Worm (Caenorhabditis elegans) whole organism, L2 larva: ENCODE measurements around the gene C53B7.3.

Source experiments
- C34F6.9 ChIP-seq: fragments of 150-350 bp; optimal IDR thresholded peaks from 2 replicates; lab custom pipeline; 2014; ENCODE audit warnings: missing biosample characterization, missing genetic modification characterization
- F13H6.1 ChIP-seq: sonication (generic microtip); optimal IDR thresholded peaks from 2 replicates; lab custom pipeline; 2016; ENCODE audit warnings: missing genetic modification characterization, missing compliant biosample characterization
- Y55F3AM.14 ChIP-seq: fragments of 200-800 bp; sonication (Bioruptor generic); optimal IDR thresholded peaks from 2 replicates; lab custom pipeline; 2018; ENCODE audit warnings: mild to moderate bottlenecking, missing genetic modification characterization, missing compliant biosample characterization
- ZK546.5 ChIP-seq: sonication (generic microtip); optimal IDR thresholded peaks from 2 replicates; lab custom pipeline; 2017; ENCODE audit warnings: missing biosample characterization, missing genetic modification characterization
- alr-1 ChIP-seq: fragments of 150-350 bp; optimal IDR thresholded peaks from 2 replicates; lab custom pipeline; 2014; ENCODE audit warnings: missing biosample characterization, missing genetic modification characterization
- aly-2 ChIP-seq: fragments of 150-350 bp; optimal IDR thresholded peaks from 2 replicates; lab custom pipeline; 2014; ENCODE audit warnings: missing biosample characterization, missing genetic modification characterization
- ama-1 ChIP-seq: fragments of 150-350 bp; optimal IDR thresholded peaks from 2 replicates; lab custom pipeline; 2018; ENCODE audit warnings: inconsistent platforms
- blmp-1 ChIP-seq: sonication (generic microtip); optimal IDR thresholded peaks from 2 replicates; lab custom pipeline; 2017; ENCODE audit warnings: missing genetic modification characterization, mild to moderate bottlenecking, missing compliant biosample characterization, antibody characterized with exemption, moderate library complexity; ENCODE audit not compliant: insufficient read depth
- ceh-16 ChIP-seq: fragments of 150-350 bp; optimal IDR thresholded peaks from 2 replicates; lab custom pipeline; 2014; ENCODE audit warnings: missing biosample characterization, missing genetic modification characterization
- ceh-82 ChIP-seq: fragments of 150-350 bp; optimal IDR thresholded peaks from 2 replicates; lab custom pipeline; 2014; ENCODE audit warnings: missing biosample characterization, missing genetic modification characterization
- dmd-4 ChIP-seq: sonication (generic microtip); optimal IDR thresholded peaks from 2 replicates; lab custom pipeline; 2017; ENCODE audit warnings: missing biosample characterization, missing genetic modification characterization
- egl-27 ChIP-seq: sonication (generic microtip); optimal IDR thresholded peaks from 3 replicates; lab custom pipeline; 2017; ENCODE audit warnings: missing biosample characterization, missing genetic modification reagents, missing genetic modification characterization
- elt-1 ChIP-seq: fragments of 150-350 bp; optimal IDR thresholded peaks from 2 replicates; lab custom pipeline; 2014; ENCODE audit warnings: missing biosample characterization, missing genetic modification characterization
- elt-3 ChIP-seq: sonication (generic microtip); optimal IDR thresholded peaks from 2 replicates; lab custom pipeline; 2017; ENCODE audit warnings: missing biosample characterization, missing genetic modification characterization
- fos-1 ChIP-seq: fragments of 150-350 bp; optimal IDR thresholded peaks from 2 replicates; lab custom pipeline; 2014; ENCODE audit warnings: missing biosample characterization, missing genetic modification characterization
- gmeb-1 ChIP-seq: fragments of 150-350 bp; optimal IDR thresholded peaks from 2 replicates; lab custom pipeline; 2014; ENCODE audit warnings: missing biosample characterization, missing genetic modification characterization
- lin-11 ChIP-seq: fragments of 150-350 bp; sonication (generic microtip); optimal IDR thresholded peaks from 2 replicates; lab custom pipeline; 2014; ENCODE audit warnings: missing biosample characterization, missing genetic modification characterization, inconsistent platforms, mixed read lengths
- lin-13 ChIP-seq: fragments of 150-350 bp; optimal IDR thresholded peaks from 2 replicates; lab custom pipeline; 2014; ENCODE audit warnings: missing biosample characterization, missing genetic modification reagents, missing genetic modification characterization
- lin-39 ChIP-seq: fragments of 150-350 bp; optimal IDR thresholded peaks from 2 replicates; lab custom pipeline; 2014; ENCODE audit warnings: missing biosample characterization, missing genetic modification reagents, missing genetic modification characterization
- lsy-2 ChIP-seq, 2 experiments: fragments of 150-350 bp in 1 of 2; sonication (generic microtip) in 1 of 2; optimal IDR thresholded peaks; 2 replicates each; lab custom pipeline; 2014 to 2017; ENCODE audit warnings: missing biosample characterization in 2 of 2, missing genetic modification characterization in 2 of 2
- mab-5 ChIP-seq: fragments of 150-350 bp; optimal IDR thresholded peaks from 2 replicates; lab custom pipeline; 2014; ENCODE audit warnings: missing biosample characterization, missing genetic modification characterization
- mbf-1 ChIP-seq: sonication (generic microtip); optimal IDR thresholded peaks from 2 replicates; lab custom pipeline; 2017; ENCODE audit warnings: missing biosample characterization, missing genetic modification characterization
- mdl-1 ChIP-seq, 2 experiments: fragments of 150-350 bp in 1 of 2; sonication (generic microtip) in 1 of 2; optimal IDR thresholded peaks; 2 replicates each; lab custom pipeline; 2017; ENCODE audit warnings: missing biosample characterization in 2 of 2, missing genetic modification characterization in 2 of 2
- nhr-10 ChIP-seq: sonication (generic microtip); optimal IDR thresholded peaks from 2 replicates; lab custom pipeline; 2017; ENCODE audit warnings: missing biosample characterization, missing genetic modification characterization
- nhr-12 ChIP-seq: fragments of 150-350 bp; optimal IDR thresholded peaks from 2 replicates; lab custom pipeline; 2014; ENCODE audit warnings: missing biosample characterization, missing genetic modification characterization
- nhr-129 ChIP-seq: fragments of 150-350 bp; optimal IDR thresholded peaks from 2 replicates; lab custom pipeline; 2014; ENCODE audit warnings: missing biosample characterization, missing genetic modification characterization
- nhr-21 ChIP-seq: fragments of 150-350 bp; optimal IDR thresholded peaks from 2 replicates; lab custom pipeline; 2014; ENCODE audit warnings: missing biosample characterization, missing genetic modification characterization
- nhr-23 ChIP-seq: fragments of 150-350 bp; optimal IDR thresholded peaks from 2 replicates; lab custom pipeline; 2014; ENCODE audit warnings: missing biosample characterization, missing genetic modification reagents, missing genetic modification characterization
- nhr-237 ChIP-seq: fragments of 150-350 bp; optimal IDR thresholded peaks from 2 replicates; lab custom pipeline; 2014; ENCODE audit warnings: missing biosample characterization, missing genetic modification characterization
- nhr-25 ChIP-seq: fragments of 150-350 bp; sonication (generic microtip); optimal IDR thresholded peaks from 3 replicates; lab custom pipeline; 2014; ENCODE audit warnings: missing biosample characterization, missing genetic modification characterization
- nhr-6 ChIP-seq: fragments of 150-350 bp; optimal IDR thresholded peaks from 2 replicates; lab custom pipeline; 2014; ENCODE audit warnings: missing biosample characterization, missing genetic modification characterization
- nhr-77 ChIP-seq: fragments of 150-350 bp; optimal IDR thresholded peaks from 2 replicates; lab custom pipeline; 2014; ENCODE audit warnings: missing biosample characterization, missing genetic modification characterization
- peb-1 ChIP-seq: fragments of 150-350 bp; optimal IDR thresholded peaks from 2 replicates; lab custom pipeline; 2014; ENCODE audit warnings: missing biosample characterization, missing genetic modification characterization
- sem-4 ChIP-seq: fragments of 150-350 bp; optimal IDR thresholded peaks from 2 replicates; lab custom pipeline; 2014; ENCODE audit warnings: missing biosample characterization, missing genetic modification reagents, missing genetic modification characterization
- skn-1 ChIP-seq: sonication (generic microtip); optimal IDR thresholded peaks from 2 replicates; lab custom pipeline; 2017; ENCODE audit warnings: missing biosample characterization, missing genetic modification characterization
- sma-9 ChIP-seq, 2 experiments: fragments of 150-350 bp in 1 of 2; sonication (generic microtip) in 1 of 2; optimal IDR thresholded peaks; 2 replicates each; lab custom pipeline; 2014 to 2016; ENCODE audit warnings: missing genetic modification characterization in 2 of 2, mild to moderate bottlenecking in 1 of 2, missing biosample characterization in 1 of 2, missing compliant biosample characterization in 1 of 2, missing genetic modification reagents in 1 of 2, moderate library complexity in 1 of 2
- snpc-4 ChIP-seq: fragments of 150-350 bp; optimal IDR thresholded peaks from 2 replicates; lab custom pipeline; 2014; ENCODE audit warnings: missing biosample characterization, missing genetic modification characterization
- unc-39 ChIP-seq: fragments of 150-350 bp; optimal IDR thresholded peaks from 2 replicates; lab custom pipeline; 2014; ENCODE audit warnings: missing biosample characterization, missing genetic modification characterization
- unc-55 ChIP-seq: fragments of 150-350 bp; sonication (generic microtip); optimal IDR thresholded peaks from 3 replicates; lab custom pipeline; 2014; ENCODE audit warnings: missing biosample characterization, missing genetic modification reagents, missing genetic modification characterization
- unc-62 ChIP-seq: fragments of 150-350 bp; optimal IDR thresholded peaks from 2 replicates; lab custom pipeline; 2014; ENCODE audit warnings: missing biosample characterization, missing genetic modification reagents, missing genetic modification characterization
- zag-1 ChIP-seq: fragments of 150-350 bp; optimal IDR thresholded peaks from 2 replicates; lab custom pipeline; 2014; ENCODE audit warnings: missing biosample characterization, missing genetic modification characterization
- ztf-1 ChIP-seq: fragments of 200-800 bp; sonication (Bioruptor generic); conservative IDR thresholded peaks from 2 replicates; pipeline ENCODE4 v1.3.6; 2022; ENCODE audit warnings: missing genetic modification characterization, missing compliant biosample characterization
- ztf-11 ChIP-seq: sonication (generic microtip); optimal IDR thresholded peaks from 2 replicates; lab custom pipeline; 2017; ENCODE audit warnings: missing biosample characterization, missing genetic modification characterization
- ztf-4 ChIP-seq: fragments of 150-350 bp; optimal IDR thresholded peaks from 2 replicates; lab custom pipeline; 2014; ENCODE audit warnings: missing biosample characterization, missing genetic modification characterization

The C53B7.3 gene

ce11 chrX:6863032-6863431 lies 18.5 kb downstream of the C53B7.3 start, which contains the start of gene nep-4:
Gene nep-4 (minus strand): TSS chrX:6863424.
- TF ChIP-seq elt-3 (no peak), ztf-11 (no peak), ztf-4 (tag; lab: Kevin White, UChicago) (no peak), mab-5 (tag; lab: Kevin White, UChicago) (no peak), unc-62 (GFP tag; lab: Kevin White, UChicago) (no peak), ZK546.5 (tag; lab: Kevin White, UChicago) (no peak), aly-2 (tag; lab: Kevin White, UChicago) (no peak)

- TF ChIP-seq sem-4 (tag; lab: Kevin White, UChicago) (no peak), skn-1 (tag; lab: Kevin White, UChicago) (no peak), nhr-21 (tag; lab: Kevin White, UChicago) (no peak), lin-39 (tag; lab: Kevin White, UChicago) (no peak), F13H6.1 (no peak), nhr-23 (tag; lab: Kevin White, UChicago) (no peak), snpc-4 (tag; lab: Kevin White, UChicago) (no peak)
- TF ChIP-seq, all 48 proteins: peak for 0
Observed at ce11 chrX:6865839-6866238, 21.3 kb downstream of the C53B7.3 start, which contains the start of gene odr-10. Gene odr-10 (minus strand): TSS chrX:6865939.

- TF ChIP-seq unc-55 (GFP tag; lab: Kevin White, UChicago): no peak
- TF ChIP-seq nhr-129: no peak
- no peak for TF ChIP-seq dmd-4 (tag; lab: Kevin White, UChicago)
- TF ChIP-seq ZK546.5 (tag; lab: Kevin White, UChicago): no peak
- TF ChIP-seq elt-1 (tag; lab: Kevin White, UChicago): no peak
- TF ChIP-seq lin-11 (tag; lab: Kevin White, UChicago): no peak
- TF ChIP-seq nhr-10 (tag; lab: Kevin White, UChicago): no peak
- no peak for TF ChIP-seq blmp-1 (tag; lab: Kevin White, UChicago)
- TF ChIP-seq alr-1 (tag; lab: Kevin White, UChicago): no peak
- no peak for TF ChIP-seq egl-27 (tag; lab: Kevin White, UChicago)
- no peak for TF ChIP-seq mab-5 (tag; lab: Kevin White, UChicago)
- TF ChIP-seq nhr-77 (tag; lab: Kevin White, UChicago): no peak
- TF ChIP-seq nhr-237 (tag; lab: Kevin White, UChicago): no peak
- no peak for TF ChIP-seq unc-39 (tag; lab: Kevin White, UChicago)
- TF ChIP-seq lin-13: no peak
- no peak for TF ChIP-seq nhr-12
- no peak for TF ChIP-seq mbf-1 (tag; lab: Kevin White, UChicago)
- no peak for TF ChIP-seq sem-4 (tag; lab: Kevin White, UChicago)
Observed at ce11 chrX:6866900-6867299, 22.3 kb downstream of the C53B7.3 start.

- TF ChIP-seq lsy-2 (tag; optimal IDR thresholded peaks at IDR 0.05; lab: Kevin White, UChicago) (no peak), elt-1 (tag; lab: Kevin White, UChicago) (no peak), nhr-10 (tag; lab: Kevin White, UChicago) (no peak), ztf-1 (GFP tag; lab: Robert Waterston, UW) (no peak), nhr-77 (tag; lab: Kevin White, UChicago) (no peak), fos-1 (tag; lab: Kevin White, UChicago) (peak; percentile 59), blmp-1 (tag; lab: Kevin White, UChicago) (no peak), sem-4 (tag; lab: Kevin White, UChicago) (no peak), ceh-82 (no peak), ceh-16 (tag; lab: Kevin White, UChicago) (no peak), snpc-4 (tag; lab: Kevin White, UChicago) (no peak), nhr-6 (tag; lab: Kevin White, UChicago) (no peak), aly-2 (tag; lab: Kevin White, UChicago) (no peak), peb-1 (tag; lab: Kevin White, UChicago) (no peak), ZK546.5 (tag; lab: Kevin White, UChicago) (no peak), lin-11 (tag; lab: Kevin White, UChicago) (no peak), ama-1 (lab: Kevin White, UChicago) (no peak), unc-39 (tag; lab: Kevin White, UChicago) (no peak), nhr-23 (tag; lab: Kevin White, UChicago) (no peak), Y55F3AM.14 (GFP tag; lab: Kevin White, UChicago) (peak; percentile 62), lin-39 (tag; lab: Kevin White, UChicago) (no peak), dmd-4 (tag; lab: Kevin White, UChicago) (no peak), C34F6.9 (tag; lab: Kevin White, UChicago) (peak; percentile 10), nhr-21 (tag; lab: Kevin White, UChicago) (peak; percentile 11), ztf-4 (tag; lab: Kevin White, UChicago) (no peak), egl-27 (tag; lab: Kevin White, UChicago) (peak; percentile 47), ztf-11 (no peak), F13H6.1 (peak; percentile 40), sma-9 (GFP tag; optimal IDR thresholded peaks at IDR 0.05; lab: Kevin White, UChicago) (peak; percentile 82), sma-9 (tag; optimal IDR thresholded peaks at IDR 0.05; lab: Kevin White, UChicago) (no peak), mdl-1 (tag; optimal IDR thresholded peaks at IDR 0.05; lab: Kevin White, UChicago) (no peak), unc-55 (GFP tag; lab: Kevin White, UChicago) (no peak), gmeb-1 (no peak), lin-13 (peak; percentile 31), nhr-12 (no peak), mab-5 (tag; lab: Kevin White, UChicago) (no peak), zag-1 (no peak), mbf-1 (tag; lab: Kevin White, UChicago) (no peak), nhr-25 (tag; lab: Kevin White, UChicago) (no peak)
Observed at ce11 chrX:6867707-6868106, 23.2 kb downstream of the C53B7.3 start.
